Fruit fly (Drosophila melanogaster) whole organism, embryonic: Measurements from ENCODE around the gene CG31515.

Source experiments
- Bgb ChIP-seq: fragments of 200-800 bp; sonication (Bioruptor generic); IDR thresholded peaks from 2 replicates; pipeline ENCODE4 v1.3.6; 2022; ENCODE audit warnings: missing biosample characterization, missing genetic modification characterization; ENCODE audit not compliant: partially characterized antibody
- Blimp-1 ChIP-seq: fragments of 200-800 bp; sonication (Bioruptor generic); optimal IDR thresholded peaks from 3 replicates; lab custom pipeline; 2018; ENCODE audit warnings: missing biosample characterization, missing genetic modification characterization, mild to moderate bottlenecking, moderate library complexity, missing genetic modification reagents
- CG11093 ChIP-seq: fragments of 200-800 bp; sonication (Bioruptor generic); IDR thresholded peaks from 3 replicates; pipeline ENCODE4 v1.3.6; 2022; ENCODE audit warnings: missing biosample characterization, missing genetic modification characterization
- CG11456 ChIP-seq: fragments of 200-800 bp; sonication (Bioruptor generic); IDR thresholded peaks from 3 replicates; pipeline ENCODE4 v1.3.6; 2022; ENCODE audit warnings: missing biosample characterization, missing genetic modification characterization
- CG11504 ChIP-seq: fragments of 200-800 bp; sonication (Bioruptor generic); optimal IDR thresholded peaks from 3 replicates; lab custom pipeline; 2019; ENCODE audit warnings: missing biosample characterization, mild to moderate bottlenecking, missing genetic modification characterization, moderate library complexity
- CG17912 ChIP-seq: fragments of 200-800 bp; sonication (Bioruptor generic); optimal IDR thresholded peaks from 2 replicates; lab custom pipeline; 2018; ENCODE audit warnings: missing biosample characterization, mild to moderate bottlenecking, missing genetic modification characterization
- CG2120 ChIP-seq: fragments of 200-800 bp; sonication (Bioruptor generic); optimal IDR thresholded peaks from 3 replicates; lab custom pipeline; 2016; ENCODE audit warnings: missing biosample characterization, missing genetic modification characterization
- CG3065 ChIP-seq: fragments of 200-800 bp; sonication (Bioruptor generic); optimal IDR thresholded peaks from 2 replicates; lab custom pipeline; 2016; ENCODE audit warnings: missing biosample characterization, missing genetic modification characterization
- CG4730 ChIP-seq: fragments of 200-800 bp; sonication (Bioruptor generic); IDR thresholded peaks from 2 replicates; pipeline ENCODE4 v1.3.6; 2022; ENCODE audit warnings: missing biosample characterization, missing genetic modification characterization
- CG5180 ChIP-seq: fragments of 200-800 bp; sonication (Bioruptor generic); optimal IDR thresholded peaks from 3 replicates; lab custom pipeline; 2017; ENCODE audit warnings: missing biosample characterization, missing genetic modification characterization, mild to moderate bottlenecking, moderate library complexity, missing genetic modification reagents
- CG6175 ChIP-seq: fragments of 200-800 bp; sonication (Bioruptor generic); IDR thresholded peaks from 3 replicates; pipeline ENCODE4 v1.3.6; 2022; ENCODE audit warnings: missing biosample characterization, missing genetic modification characterization
- CG8944 ChIP-seq: fragments of 200-800 bp; sonication (Bioruptor generic); optimal IDR thresholded peaks from 3 replicates; lab custom pipeline; 2016; ENCODE audit warnings: missing biosample characterization, missing genetic modification characterization
- CG9437 ChIP-seq: fragments of 200-800 bp; sonication (Bioruptor generic); optimal IDR thresholded peaks from 2 replicates; lab custom pipeline; 2018; ENCODE audit warnings: missing biosample characterization, mild to moderate bottlenecking, missing genetic modification characterization
- CG9817 ChIP-seq: fragments of 200-800 bp; sonication (Bioruptor generic); optimal IDR thresholded peaks from 2 replicates; lab custom pipeline; 2018; ENCODE audit warnings: missing biosample characterization, mild to moderate bottlenecking, missing genetic modification characterization, moderate library complexity
- CkIIα-i1 ChIP-seq: fragments of 200-800 bp; sonication (Bioruptor generic); IDR thresholded peaks from 2 replicates; pipeline ENCODE4 v1.3.6; 2022; ENCODE audit warnings: missing biosample characterization, missing genetic modification characterization
- Dad ChIP-seq: fragments of 200-800 bp; sonication (Bioruptor generic); optimal IDR thresholded peaks from 3 replicates; lab custom pipeline; 2016; ENCODE audit warnings: missing biosample characterization, missing genetic modification characterization
- Drgx ChIP-seq: fragments of 200-800 bp; sonication (Bioruptor generic); IDR thresholded peaks from 2 replicates; pipeline ENCODE4 v1.3.6; 2022; ENCODE audit warnings: missing biosample characterization, missing genetic modification characterization
- Ets65A ChIP-seq: fragments of 200-800 bp; sonication (Bioruptor generic); peaks from one replicate; lab custom pipeline; 2016; ENCODE audit warnings: missing biosample characterization, missing genetic modification characterization
- Fer2 ChIP-seq: fragments of 200-800 bp; sonication (Bioruptor generic); optimal IDR thresholded peaks from 2 replicates; lab custom pipeline; 2018; ENCODE audit warnings: missing biosample characterization, mild to moderate bottlenecking, missing genetic modification characterization, moderate library complexity
- Fer3 ChIP-seq: fragments of 200-800 bp; sonication (Bioruptor generic); optimal IDR thresholded peaks from 2 replicates; lab custom pipeline; 2018; ENCODE audit warnings: missing biosample characterization, mild to moderate bottlenecking, missing genetic modification characterization, moderate library complexity
- HmgD ChIP-seq: fragments of 200-800 bp; sonication (Bioruptor generic); optimal IDR thresholded peaks from 3 replicates; lab custom pipeline; 2016; ENCODE audit warnings: missing biosample characterization, missing genetic modification characterization
- Hmr ChIP-seq: fragments of 200-800 bp; sonication (Bioruptor generic); optimal IDR thresholded peaks from 3 replicates; lab custom pipeline; 2017; ENCODE audit warnings: mild to moderate bottlenecking, missing biosample characterization, missing genetic modification reagents, missing genetic modification characterization
- Lhr ChIP-seq: fragments of 200-800 bp; sonication (Bioruptor generic); optimal IDR thresholded peaks from 3 replicates; lab custom pipeline; 2017; ENCODE audit warnings: mild to moderate bottlenecking, missing biosample characterization, missing genetic modification reagents, missing genetic modification characterization
- Med ChIP-seq: fragments of 200-800 bp; sonication (Bioruptor generic); peaks from one replicate; lab custom pipeline; 2016; ENCODE audit warnings: missing biosample characterization, missing genetic modification characterization, mild to moderate bottlenecking, inconsistent platforms, moderate library complexity
- Nf-YB ChIP-seq: fragments of 200-800 bp; sonication (Bioruptor generic); optimal IDR thresholded peaks from 3 replicates; lab custom pipeline; 2019; ENCODE audit warnings: missing biosample characterization, mild to moderate bottlenecking, missing genetic modification characterization, moderate library complexity
- Oli ChIP-seq: fragments of 200-800 bp; sonication (Bioruptor generic); optimal IDR thresholded peaks from 2 replicates; lab custom pipeline; 2018; ENCODE audit warnings: missing biosample characterization, mild to moderate bottlenecking, missing genetic modification characterization, moderate library complexity
- Ptx1 ChIP-seq: fragments of 200-800 bp; sonication (Bioruptor generic); IDR thresholded peaks from 2 replicates; pipeline ENCODE4 v1.3.6; 2022; ENCODE audit warnings: missing biosample characterization, missing genetic modification characterization
- Spps ChIP-seq: fragments of 200-800 bp; sonication (Bioruptor generic); optimal IDR thresholded peaks from 2 replicates; lab custom pipeline; 2018; ENCODE audit warnings: missing biosample characterization, mild to moderate bottlenecking, missing genetic modification characterization
- bsh ChIP-seq, 2 experiments: fragments of 200-800 bp; sonication (Bioruptor generic); optimal IDR thresholded peaks; 2 replicates each; lab custom pipeline; 2017 to 2018; ENCODE audit warnings: mild to moderate bottlenecking in 2 of 2, missing biosample characterization in 2 of 2, missing genetic modification characterization in 2 of 2, moderate library complexity in 1 of 2
- cg ChIP-seq: fragments of 200-800 bp; sonication (Bioruptor generic); optimal IDR thresholded peaks from 3 replicates; lab custom pipeline; 2019; ENCODE audit warnings: missing biosample characterization, mild to moderate bottlenecking, missing genetic modification characterization, moderate library complexity
- chm ChIP-seq: fragments of 200-800 bp; sonication (Bioruptor generic); IDR thresholded peaks from 2 replicates; pipeline ENCODE4 v1.3.6; 2022; ENCODE audit warnings: missing biosample characterization, missing genetic modification characterization
- da ChIP-seq: fragments of 200-800 bp; sonication (Bioruptor generic); optimal IDR thresholded peaks from 2 replicates; lab custom pipeline; 2016; ENCODE audit warnings: missing biosample characterization, missing genetic modification characterization
- danr ChIP-seq: fragments of 200-800 bp; sonication (Bioruptor generic); IDR thresholded peaks from 2 replicates; pipeline ENCODE4 v1.3.6; 2022; ENCODE audit warnings: missing biosample characterization, missing genetic modification characterization
- dati ChIP-seq: fragments of 200-800 bp; sonication (Bioruptor generic); IDR thresholded peaks from 2 replicates; pipeline ENCODE4 v1.3.6; 2022; ENCODE audit warnings: missing biosample characterization, missing genetic modification characterization
- esg ChIP-seq: fragments of 200-800 bp; sonication (Bioruptor generic); conservative IDR thresholded peaks from 2 replicates; pipeline ENCODE4 v1.3.6; 2022; ENCODE audit warnings: missing biosample characterization, missing genetic modification characterization
- gem ChIP-seq: fragments of 200-800 bp; sonication (Bioruptor generic); optimal IDR thresholded peaks from 2 replicates; lab custom pipeline; 2019; ENCODE audit warnings: missing biosample characterization, mild to moderate bottlenecking, missing genetic modification characterization, moderate library complexity
- gfzf ChIP-seq: fragments of 200-800 bp; sonication (Bioruptor generic); optimal IDR thresholded peaks from 2 replicates; lab custom pipeline; 2016; ENCODE audit warnings: missing biosample characterization, mild to moderate bottlenecking, missing genetic modification characterization, moderate library complexity
- gsb ChIP-seq: fragments of 200-800 bp; sonication (Bioruptor generic); IDR thresholded peaks from 2 replicates; pipeline ENCODE4 v1.3.6; 2022; ENCODE audit warnings: missing biosample characterization, missing genetic modification characterization
- prd ChIP-seq, 3 experiments: fragments of >200 bp in 2 of 3; fragments of 200-800 bp in 1 of 3; sonication (Bioruptor generic) in 1 of 3; optimal IDR thresholded peaks in 2 of 3; IDR thresholded peaks in 1 of 3; 2 replicates in 2 of 3; 3 replicates in 1 of 3; pipeline versions ENCODE4 v1.3.6 to Lab custom; 2017 to 2022; ENCODE audit warnings: missing biosample characterization in 1 of 3, missing genetic modification characterization in 1 of 3
- row ChIP-seq: fragments of 200-800 bp; sonication (Bioruptor generic); IDR thresholded peaks from 3 replicates; pipeline ENCODE4 v1.3.6; 2022; ENCODE audit warnings: missing biosample characterization, missing genetic modification characterization
- sd ChIP-seq: fragments of 200-800 bp; sonication (Bioruptor generic); optimal IDR thresholded peaks from 3 replicates; lab custom pipeline; 2018; ENCODE audit warnings: missing biosample characterization, mild to moderate bottlenecking, missing genetic modification characterization, moderate library complexity
- sens ChIP-seq: fragments of 200-800 bp; sonication (Bioruptor generic); peaks from one replicate; lab custom pipeline; 2016; ENCODE audit warnings: missing biosample characterization, missing genetic modification characterization
- sna ChIP-seq: fragments of 200-800 bp; sonication (Bioruptor generic); IDR thresholded peaks from 2 replicates; pipeline ENCODE4 v1.3.6; 2022; ENCODE audit warnings: missing biosample characterization, missing genetic modification characterization; ENCODE audit not compliant: partially characterized antibody
- so ChIP-seq: fragments of 200-800 bp; sonication (Bioruptor generic); IDR thresholded peaks from 3 replicates; pipeline ENCODE4 v1.3.6; 2022; ENCODE audit warnings: missing biosample characterization, missing genetic modification characterization
- trh ChIP-seq: fragments of 200-800 bp; sonication (Bioruptor generic); optimal IDR thresholded peaks from 2 replicates; lab custom pipeline; 2016; ENCODE audit warnings: missing biosample characterization, missing genetic modification characterization

Gene CG31515

DNA sequence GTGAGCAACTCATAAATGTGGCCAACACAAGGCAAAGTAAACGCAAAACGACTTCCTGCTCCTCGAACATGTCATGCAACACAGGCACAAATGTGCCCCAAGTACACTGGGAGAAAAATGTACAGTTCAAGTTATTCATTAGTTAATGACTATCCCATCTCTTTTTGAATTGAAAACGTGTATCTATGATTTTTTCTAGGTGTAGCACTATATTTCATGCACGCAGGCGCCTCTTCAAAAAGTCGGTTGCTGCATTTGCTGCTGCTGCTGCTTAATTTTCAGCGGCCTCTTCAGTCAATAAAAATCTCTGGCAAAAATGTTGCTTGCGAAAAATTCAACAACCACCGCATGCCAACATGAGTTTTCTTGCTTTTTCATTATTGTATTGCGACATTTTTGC lies 21.2 kb downstream of the CG31515 start:
- TF ChIP-seq bsh (GFP tag; optimal IDR thresholded peaks at IDR 0.05; lab: Kevin White, UChicago) (peak in 1 of 2 experiments; percentile 5), Ets65A (GFP tag; lab: Kevin White, UChicago) (peak; percentile 79), Drgx (GFP tag; lab: Robert Waterston, UW) (peak; percentile 38), Blimp-1 (no peak)

- TF ChIP-seq gsb (GFP tag; lab: Robert Waterston, UW) (no peak), Bgb (no peak), prd (optimal IDR thresholded peaks at IDR 0.05; lab: Kevin White, UChicago) (no peak), prd (GFP tag; IDR thresholded peaks at IDR 0.05; lab: Robert Waterston, UW) (no peak; the same call in 2 of the 3 replicates), trh (GFP tag; lab: Kevin White, UChicago) (no peak), Ptx1 (GFP tag; lab: Robert Waterston, UW) (0 out of 2 replicates have a peak, but pooled peaks have one; percentile 20), gem (tag; lab: Kevin White, UChicago) (peak; percentile 27), esg (GFP tag; lab: Robert Waterston, UW) (no peak), Med (GFP tag; lab: Kevin White, UChicago) (peak; percentile 56), dati (GFP tag; lab: Robert Waterston, UW) (no peak), CG17912 (GFP tag; lab: Kevin White, UChicago) (no peak), gfzf (GFP tag; lab: Kevin White, UChicago) (no peak), da (no peak), Spps (tag; lab: Kevin White, UChicago) (no peak), CG11093 (GFP tag; lab: Robert Waterston, UW) (no peak), CG9437 (GFP tag; lab: Kevin White, UChicago) (no peak), CG5180 (GFP tag; lab: Kevin White, UChicago) (no peak), CkIIα-i1 (GFP tag; lab: Robert Waterston, UW) (no peak), chm (no peak), Fer3 (tag; lab: Kevin White, UChicago) (no peak), CG6175 (no peak), CG9817 (tag; lab: Kevin White, UChicago) (no peak), sd (tag; lab: Kevin White, UChicago) (no peak), CG4730 (0 out of 2 replicates have a peak, but pooled peaks have one; percentile 15), Drgx (GFP tag; lab: Robert Waterston, UW) (peak; percentile 40; the same call in 1 of the 2 replicates), CG3065 (GFP tag; lab: Kevin White, UChicago) (no peak), CG11456 (no peak), sens (GFP tag; lab: Kevin White, UChicago) (peak; percentile 16), Dad (GFP tag; lab: Kevin White, UChicago) (no peak), CG2120 (GFP tag; lab: Kevin White, UChicago) (no peak), HmgD (GFP tag; lab: Kevin White, UChicago) (no peak), Fer2 (tag; lab: Kevin White, UChicago) (no peak), Lhr (GFP tag; lab: Kevin White, UChicago) (no peak), CG8944 (no peak), cg (GFP tag; lab: Kevin White, UChicago) (no peak), so (GFP tag; lab: Robert Waterston, UW) (no peak), Oli (peak; percentile 6), row (GFP tag; lab: Robert Waterston, UW) (0 out of 3 replicates have a peak, but pooled peaks have one; percentile 6), danr (GFP tag; lab: Robert Waterston, UW) (no peak), sna (GFP tag; lab: Robert Waterston, UW) (no peak), Hmr (GFP tag; lab: Kevin White, UChicago) (no peak), CG11504 (tag; lab: Kevin White, UChicago) (peak; percentile 20), Nf-YB (GFP tag; lab: Kevin White, UChicago) (no peak)
These were observed 23.7 kb downstream of the CG31515 start for dm6 chr3R:23365028-23365427.
